In genomic region chrIII:5675384-5675984, ce11 we compare ENCODE assay signal across 1 worm cellular context.
TF ChIP-seq lines count a peak whose summit lies in the region.

No protein-coding gene starts in this region.

TF ChIP-seq in whole organism, L4 larva, 104 proteins besides CTCF, POLR2A, EP300 and RAD21 (continued from another document):
- TF ChIP-seq nhr-28 (tag; optimal IDR thresholded peaks at IDR 0.05; lab: Kevin White, UChicago) = no peak
TF ChIP-seq in whole organism, L4 larva: peak in this region for 3.
